Worm (Caenorhabditis elegans) whole organism, L4 larva: Measurements from ENCODE around the gene cpt-1.

ENCODE experiments used
- ZK546.5 ChIP-seq, 2 experiments: sonication (generic microtip); optimal IDR thresholded peaks; 2 replicates each; lab custom pipeline; 2017; ENCODE audit warnings: missing biosample characterization in 2 of 2, missing genetic modification characterization in 2 of 2
- ama-1 ChIP-seq: fragments of 150-350 bp; optimal IDR thresholded peaks from 2 replicates; lab custom pipeline; 2014; ENCODE audit warnings: inconsistent platforms, mixed read lengths
- ceh-44 ChIP-seq: fragments of 200-800 bp; sonication (Bioruptor generic); IDR thresholded peaks from 2 replicates; pipeline ENCODE4 v1.3.6; 2022; ENCODE audit warnings: missing genetic modification reagents, missing genetic modification characterization, missing compliant biosample characterization
- ces-1 ChIP-seq: fragments of 150-350 bp; sonication (generic microtip); optimal IDR thresholded peaks from 4 replicates; lab custom pipeline; 2014; ENCODE audit warnings: missing biosample characterization, missing genetic modification reagents, missing genetic modification characterization
- dmd-9 ChIP-seq: fragments of 200-800 bp; sonication (Bioruptor generic); IDR thresholded peaks from 2 replicates; pipeline ENCODE4 v1.3.6; 2022; ENCODE audit warnings: missing genetic modification reagents, missing genetic modification characterization, missing compliant biosample characterization
- gei-8 ChIP-seq: fragments of 200-800 bp; sonication (Bioruptor generic); optimal IDR thresholded peaks from 2 replicates; lab custom pipeline; 2018; ENCODE audit warnings: mild to moderate bottlenecking, missing genetic modification characterization, missing compliant biosample characterization
- jun-1 ChIP-seq: fragments of 150-350 bp; optimal IDR thresholded peaks from 2 replicates; lab custom pipeline; 2014; ENCODE audit warnings: missing biosample characterization, missing genetic modification reagents, missing genetic modification characterization
- lir-3 ChIP-seq: sonication (generic microtip); optimal IDR thresholded peaks from 2 replicates; lab custom pipeline; 2016; ENCODE audit warnings: mild to moderate bottlenecking, missing genetic modification characterization, missing compliant biosample characterization
- nhr-11 ChIP-seq: fragments of 150-350 bp; optimal IDR thresholded peaks from 2 replicates; lab custom pipeline; 2014; ENCODE audit warnings: missing biosample characterization, missing genetic modification characterization
- set-16 ChIP-seq: fragments of 200-800 bp; sonication (Bioruptor generic); IDR thresholded peaks from 2 replicates; pipeline ENCODE4 v1.3.6; 2022; ENCODE audit warnings: missing genetic modification reagents, missing genetic modification characterization, missing compliant biosample characterization
- snpc-4 ChIP-seq: fragments of 150-350 bp; optimal IDR thresholded peaks from 2 replicates; lab custom pipeline; 2014; ENCODE audit warnings: missing biosample characterization, missing genetic modification characterization
- unc-62 ChIP-seq, 3 experiments: fragments of 150-350 bp in 1 of 3; sonication (generic microtip); optimal IDR thresholded peaks in 2 of 3; peaks in 1 of 3; 1 replicate in 1 of 3; 2 replicates in 2 of 3; lab custom pipeline; 2014 to 2017; ENCODE audit warnings: missing biosample characterization in 3 of 3, missing genetic modification characterization in 3 of 3, missing genetic modification reagents in 3 of 3, missing genotype in 1 of 3
- ztf-11 ChIP-seq: fragments of 150-350 bp; optimal IDR thresholded peaks from 2 replicates; lab custom pipeline; 2014; ENCODE audit warnings: missing biosample characterization, missing genetic modification characterization

DNA sequence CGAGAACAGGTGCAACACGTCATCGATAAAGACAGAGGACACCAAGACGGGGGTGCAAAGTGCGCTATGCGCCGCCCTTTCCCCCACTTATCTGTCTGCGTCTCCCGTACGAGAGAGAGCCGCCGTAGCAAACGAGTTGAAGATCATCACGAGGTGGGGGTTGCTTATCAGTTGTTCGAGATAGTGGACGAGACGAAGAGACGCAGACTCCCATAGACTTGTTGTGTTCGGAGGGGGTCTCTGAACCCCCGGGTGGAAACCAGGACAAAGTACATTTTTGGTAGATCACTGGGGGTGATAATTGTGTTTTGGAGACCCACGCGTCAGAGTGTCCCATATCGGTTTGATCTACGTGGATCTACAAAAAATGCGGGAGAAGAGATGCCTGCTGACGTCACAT is 2.6 kb upstream of the cpt-1 start:
- no peak for TF ChIP-seq ceh-44 (GFP tag; lab: Robert Waterston, UW)
- TF ChIP-seq snpc-4 (tag; lab: Kevin White, UChicago), result no peak
- TF ChIP-seq ces-1 (GFP tag; lab: Kevin White, UChicago), result no peak
- TF ChIP-seq ZK546.5 (tag; optimal IDR thresholded peaks at IDR 0.05; lab: Kevin White, UChicago), result no peak
- TF ChIP-seq gei-8 (GFP tag; lab: Kevin White, UChicago), result peak; percentile 48
- peak; percentile 89 for TF ChIP-seq set-16 (GFP tag; lab: Robert Waterston, UW)
- TF ChIP-seq lir-3 (tag; lab: Kevin White, UChicago), result no peak
- peak; percentile 56 for TF ChIP-seq jun-1 (tag; lab: Kevin White, UChicago)
- TF ChIP-seq ztf-11, result no peak
- peak; percentile 11; the same call in 1 of the 2 replicates for TF ChIP-seq dmd-9 (GFP tag; lab: Robert Waterston, UW)
- no peak for TF ChIP-seq ama-1
- peak in 1 of 2 experiments; percentile 97 for TF ChIP-seq unc-62 (GFP tag; optimal IDR thresholded peaks at IDR 0.05 in 1 of 2; lab: Kevin White, UChicago)
- no peak for TF ChIP-seq unc-62 (tag; optimal IDR thresholded peaks at IDR 0.05; lab: Kevin White, UChicago)
- peak; percentile 89 for TF ChIP-seq nhr-11
